Fruit fly (Drosophila melanogaster): ENCODE results near the gene CG7579.

The CG7579 gene

DNA sequence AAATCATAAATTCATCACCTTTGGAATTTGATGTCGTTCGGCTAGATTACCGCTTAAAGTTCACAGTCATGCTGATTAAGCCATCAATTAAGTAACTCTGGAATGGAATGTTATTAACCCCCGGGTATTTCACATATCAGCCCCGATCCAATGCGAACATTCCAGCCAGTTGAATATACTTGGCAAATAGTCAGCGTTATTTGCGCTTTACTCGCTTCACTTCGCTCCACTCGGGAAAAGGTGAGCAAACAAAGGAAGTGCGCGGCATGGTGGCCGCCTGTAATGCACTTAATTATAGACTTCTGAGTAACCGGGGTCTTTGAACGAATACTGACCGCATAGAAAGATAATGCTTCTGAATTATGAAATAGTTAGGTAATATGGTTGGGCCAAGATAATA lies 45.6 kb downstream of the CG7579 start (continued):
- TF ChIP-seq OdsH (GFP tag; optimal IDR thresholded peaks at IDR 0.05) (no peak), CG4318 (GFP tag; optimal IDR thresholded peaks at IDR 0.05) (no peak), Sox102F (GFP tag; optimal IDR thresholded peaks at IDR 0.05) (no peak), CG16779 (tag; optimal IDR thresholded peaks at IDR 0.05) (no peak), Blimp-1 (GFP tag; optimal IDR thresholded peaks at IDR 0.05) (no peak), Met (GFP tag; optimal IDR thresholded peaks at IDR 0.05) (no peak)

DNA sequence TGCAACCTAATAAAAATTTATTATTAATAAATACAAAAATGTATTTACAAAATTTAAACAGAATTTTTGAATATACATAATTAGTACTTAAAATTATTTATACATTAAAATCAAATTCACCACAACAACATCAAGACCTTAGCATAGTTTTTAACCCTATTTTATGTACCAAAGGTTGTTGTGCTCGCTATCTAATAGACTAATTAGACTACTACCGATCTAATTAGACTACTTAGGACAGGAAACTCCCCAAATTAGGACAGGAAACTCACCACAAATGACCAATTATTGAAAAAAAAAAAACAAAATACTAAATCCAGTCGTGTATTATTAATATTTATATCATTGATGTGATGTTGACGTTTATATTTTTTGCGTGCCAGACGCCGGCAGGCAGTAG lies 46.3 kb downstream of the CG7579 start:
- TF ChIP-seq dac (GFP tag; optimal IDR thresholded peaks at IDR 0.05) (no peak), Met (GFP tag; optimal IDR thresholded peaks at IDR 0.05) (no peak), cyc (GFP tag; optimal IDR thresholded peaks at IDR 0.05) (no peak), topi (GFP tag; optimal IDR thresholded peaks at IDR 0.05) (no peak), spab (GFP tag; optimal IDR thresholded peaks at IDR 0.05) (no peak), CG9139 (GFP tag; optimal IDR thresholded peaks at IDR 0.05) (no peak), Blimp-1 (GFP tag; optimal IDR thresholded peaks at IDR 0.05) (no peak), CG34406 (GFP tag; optimal IDR thresholded peaks at IDR 0.05) (no peak), CG6792 (GFP tag; optimal IDR thresholded peaks at IDR 0.05) (no peak), Eip75B (GFP tag; optimal IDR thresholded peaks at IDR 0.05) (no peak), Gug (GFP tag; IDR thresholded peaks at IDR 0.05) (no peak), CG3919 (GFP tag; optimal IDR thresholded peaks at IDR 0.05) (no peak)

DNA sequence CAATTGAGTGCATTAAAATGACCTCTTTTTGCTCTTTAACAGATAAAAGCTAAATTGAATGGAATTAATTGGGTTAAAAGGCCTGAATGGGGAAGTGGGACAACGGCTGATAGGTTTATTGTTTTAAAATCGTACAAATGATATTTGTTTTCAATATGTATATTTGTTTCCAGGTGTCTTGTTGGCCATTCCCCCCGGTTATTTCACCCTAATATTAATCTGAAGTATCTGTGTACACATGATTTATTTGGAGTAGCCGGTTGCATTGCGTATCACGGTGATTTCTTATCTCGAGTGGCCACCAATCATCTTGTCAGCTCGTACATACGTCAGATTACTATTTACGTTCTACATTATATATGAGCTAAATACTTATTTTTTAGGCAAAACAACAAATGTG lies 46.9 kb downstream of the CG7579 start:
- no peak for TF ChIP-seq CG9139 (GFP tag; optimal IDR thresholded peaks at IDR 0.05)
- TF ChIP-seq Eip93F (GFP tag; optimal IDR thresholded peaks at IDR 0.05), result peak; percentile 3
- TF ChIP-seq vri (GFP tag; optimal IDR thresholded peaks at IDR 0.05), result peak; percentile 83
- no peak for TF ChIP-seq CG4318 (GFP tag; optimal IDR thresholded peaks at IDR 0.05)
- no peak for TF ChIP-seq Hr39 (GFP tag; optimal IDR thresholded peaks at IDR 0.05)
- no peak for TF ChIP-seq ss (GFP tag; optimal IDR thresholded peaks at IDR 0.05)
- TF ChIP-seq fkh (GFP tag; optimal IDR thresholded peaks at IDR 0.05), result peak; percentile 42
- peak; percentile 46 for TF ChIP-seq Eip78C (GFP tag)
- TF ChIP-seq CG32006 (GFP tag; optimal IDR thresholded peaks at IDR 0.05), result no peak
- TF ChIP-seq CG8632 (GFP tag; optimal IDR thresholded peaks at IDR 0.05), result peak; percentile 5
- TF ChIP-seq CG16779 (tag; optimal IDR thresholded peaks at IDR 0.05), result no peak
- TF ChIP-seq dac (GFP tag; optimal IDR thresholded peaks at IDR 0.05), result no peak

- TF ChIP-seq fkh (GFP tag; optimal IDR thresholded peaks at IDR 0.05) (peak; percentile 41), salr (GFP tag; optimal IDR thresholded peaks at IDR 0.05) (no peak), CG34406 (GFP tag; optimal IDR thresholded peaks at IDR 0.05) (no peak)
These were observed 48.7 kb downstream of the CG7579 start for dm6 chr3L:15634368-15635075.

DNA sequence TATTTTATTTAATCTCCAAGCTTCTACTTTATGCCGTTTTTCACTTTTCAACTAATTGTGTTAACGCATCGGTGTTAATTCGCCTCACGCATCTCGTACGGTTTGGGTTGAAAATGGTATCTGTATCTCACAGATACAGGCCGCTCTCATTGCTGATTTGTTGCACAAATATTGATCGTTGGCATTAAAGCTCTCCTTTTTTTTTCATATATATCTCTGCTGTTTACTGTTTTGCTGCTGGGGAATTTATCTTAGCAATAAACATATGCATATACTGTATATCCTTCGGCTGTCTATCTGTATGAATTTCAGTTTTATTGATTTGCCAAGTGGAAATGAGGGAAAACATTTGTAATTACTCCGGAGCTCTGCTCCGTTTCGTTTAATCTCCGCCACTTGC lies 50.6 kb downstream of the CG7579 start:
- peak; percentile 23 for TF ChIP-seq CG9139 (GFP tag; optimal IDR thresholded peaks at IDR 0.05)
- peak; percentile 4 for TF ChIP-seq achi (GFP tag; optimal IDR thresholded peaks at IDR 0.05)
- peak; percentile 33 for TF ChIP-seq CG8632 (GFP tag; optimal IDR thresholded peaks at IDR 0.05)
- TF ChIP-seq Eip78C (GFP tag), result peak; percentile 72
- TF ChIP-seq CG3032 (tag; optimal IDR thresholded peaks at IDR 0.05), result no peak
- TF ChIP-seq Sox102F (GFP tag; optimal IDR thresholded peaks at IDR 0.05), result peak; percentile 31
- peak; percentile 16 for TF ChIP-seq CG6854 (GFP tag; optimal IDR thresholded peaks at IDR 0.05)
- peak; percentile 9 for TF ChIP-seq Met (GFP tag; optimal IDR thresholded peaks at IDR 0.05)
- peak; percentile 18 for TF ChIP-seq CG6808 (GFP tag; optimal IDR thresholded peaks at IDR 0.05)
- no peak for TF ChIP-seq Eip75B (GFP tag; optimal IDR thresholded peaks at IDR 0.05)
- no peak for TF ChIP-seq CG10631 (GFP tag; optimal IDR thresholded peaks at IDR 0.05)
- peak; percentile 52 for TF ChIP-seq svp (GFP tag)
- TF ChIP-seq CG11902 (GFP tag; optimal IDR thresholded peaks at IDR 0.05), result no peak
- TF ChIP-seq CG32006 (GFP tag; optimal IDR thresholded peaks at IDR 0.05), result no peak
- peak; percentile 2 for TF ChIP-seq CG6792 (GFP tag; optimal IDR thresholded peaks at IDR 0.05)
- TF ChIP-seq ss (GFP tag; optimal IDR thresholded peaks at IDR 0.05), result peak in 1 of 2 experiments; percentile 23
- TF ChIP-seq Blimp-1 (GFP tag; optimal IDR thresholded peaks at IDR 0.05), result no peak
- TF ChIP-seq esn (GFP tag; optimal IDR thresholded peaks at IDR 0.05), result peak; percentile 16
- TF ChIP-seq lz (GFP tag; optimal IDR thresholded peaks at IDR 0.05), result no peak
- no peak for TF ChIP-seq Gug (GFP tag; IDR thresholded peaks at IDR 0.05)
- no peak for TF ChIP-seq eg (GFP tag; IDR thresholded peaks at IDR 0.05)
- peak; percentile 73 for TF ChIP-seq fkh (GFP tag; optimal IDR thresholded peaks at IDR 0.05)
